Worm (Caenorhabditis elegans) whole organism, early embryonic: ENCODE results near the gene Y38E10A.34.
A peak's percentile ranks its signal among the peaks of the same experiment; 100 is the strongest.

Experiments used
- B0310.2 ChIP-seq: sonication (generic microtip); optimal IDR thresholded peaks from 2 replicates; lab custom pipeline; 2016; ENCODE audit warnings: mild to moderate bottlenecking, missing genetic modification characterization, missing compliant biosample characterization
- F13C5.2 ChIP-seq: sonication (generic microtip); optimal IDR thresholded peaks from 2 replicates; lab custom pipeline; 2017; ENCODE audit warnings: mild to moderate bottlenecking, missing genetic modification characterization, inconsistent platforms, missing compliant biosample characterization
- aly-1 ChIP-seq: sonication (generic microtip); optimal IDR thresholded peaks from 2 replicates; lab custom pipeline; 2016; ENCODE audit warnings: missing genetic modification characterization, missing compliant biosample characterization
- ama-1 ChIP-seq: fragments of 150-350 bp; optimal IDR thresholded peaks from 2 replicates; lab custom pipeline; 2014
- ceh-13 ChIP-seq: fragments of 200-800 bp; sonication (Bioruptor generic); optimal IDR thresholded peaks from 2 replicates; lab custom pipeline; 2018; ENCODE audit warnings: mild to moderate bottlenecking, missing genetic modification characterization, missing compliant biosample characterization
- ceh-36 ChIP-seq: sonication (generic microtip); optimal IDR thresholded peaks from 2 replicates; lab custom pipeline; 2016; ENCODE audit warnings: missing genetic modification characterization, inconsistent platforms, missing compliant biosample characterization
- ets-7 ChIP-seq: sonication (generic microtip); optimal IDR thresholded peaks from 2 replicates; lab custom pipeline; 2016; ENCODE audit warnings: missing genotype, missing genetic modification characterization, missing compliant biosample characterization
- flt-1 ChIP-seq: fragments of 200-800 bp; sonication (Bioruptor generic); IDR thresholded peaks from 2 replicates; pipeline ENCODE4 v1.3.6; 2022; ENCODE audit warnings: missing genetic modification characterization, missing compliant biosample characterization
- hmbx-1 ChIP-seq: sonication (generic microtip); optimal IDR thresholded peaks from 2 replicates; lab custom pipeline; 2016; ENCODE audit warnings: mild to moderate bottlenecking, missing genetic modification characterization, missing compliant biosample characterization
- hmg-4 ChIP-seq: fragments of 200-800 bp; sonication (Bioruptor generic); optimal IDR thresholded peaks from 2 replicates; lab custom pipeline; 2018; ENCODE audit warnings: mild to moderate bottlenecking, missing genetic modification characterization, missing compliant biosample characterization
- hnd-1 ChIP-seq: sonication (generic microtip); optimal IDR thresholded peaks from 2 replicates; lab custom pipeline; 2016; ENCODE audit warnings: missing genetic modification characterization, missing compliant biosample characterization
- pes-1 ChIP-seq: fragments of 200-800 bp; sonication (Bioruptor generic); IDR thresholded peaks from 2 replicates; pipeline ENCODE4 v1.3.6; 2022; ENCODE audit warnings: missing genetic modification reagents, missing genetic modification characterization, missing compliant biosample characterization
- scrt-1 ChIP-seq: fragments of 200-800 bp; sonication (Bioruptor generic); IDR thresholded peaks from 2 replicates; pipeline ENCODE4 v1.3.6; 2022; ENCODE audit warnings: missing genetic modification characterization, missing compliant biosample characterization
- sea-1 ChIP-seq: fragments of 200-800 bp; sonication (Bioruptor generic); conservative IDR thresholded peaks from 2 replicates; pipeline ENCODE4 v1.3.6; 2022; ENCODE audit warnings: missing genetic modification characterization, missing compliant biosample characterization
- tbx-11 ChIP-seq: fragments of 200-800 bp; sonication (Bioruptor generic); IDR thresholded peaks from 2 replicates; pipeline ENCODE4 v1.3.6; 2022; ENCODE audit warnings: missing genetic modification characterization, missing compliant biosample characterization
- tbx-37 ChIP-seq: fragments of 200-800 bp; sonication (Bioruptor generic); conservative IDR thresholded peaks from 2 replicates; pipeline ENCODE4 v1.3.6; 2022; ENCODE audit warnings: missing genetic modification reagents, missing genetic modification characterization, missing compliant biosample characterization
- tra-4 ChIP-seq: sonication (generic microtip); optimal IDR thresholded peaks from 2 replicates; lab custom pipeline; 2017; ENCODE audit warnings: missing genetic modification characterization, missing compliant biosample characterization

Gene Y38E10A.34

ce11 chrII:12665019-12665418 is 34.0 kb downstream of the Y38E10A.34 start:
- no peak for TF ChIP-seq F13C5.2
- TF ChIP-seq hnd-1: no peak
- no peak for TF ChIP-seq pes-1 (GFP tag; lab: Robert Waterston, UW)
- TF ChIP-seq tra-4 (tag; lab: Kevin White, UChicago): no peak
- no peak for TF ChIP-seq B0310.2

ce11 chrII:12666042-12666441 is 35.1 kb downstream of the Y38E10A.34 start:
- no peak for TF ChIP-seq tbx-37
- no peak for TF ChIP-seq tra-4 (tag; lab: Kevin White, UChicago)
- TF ChIP-seq scrt-1 (GFP tag; lab: Robert Waterston, UW): no peak
- TF ChIP-seq tbx-11: no peak
- TF ChIP-seq hmg-4 (GFP tag; lab: Kevin White, UChicago): no peak

- no peak for TF ChIP-seq hnd-1
- TF ChIP-seq tbx-11: no peak
- TF ChIP-seq B0310.2: no peak
- TF ChIP-seq tra-4 (tag; lab: Kevin White, UChicago): no peak
- no peak for TF ChIP-seq sea-1 (GFP tag; lab: Robert Waterston, UW)
- no peak for TF ChIP-seq flt-1 (GFP tag; lab: Robert Waterston, UW)
- no peak for TF ChIP-seq tbx-37
- no peak for TF ChIP-seq hmg-4 (GFP tag; lab: Kevin White, UChicago)
- TF ChIP-seq ceh-36 (tag; lab: Kevin White, UChicago): no peak
- TF ChIP-seq scrt-1 (GFP tag; lab: Robert Waterston, UW): no peak
- TF ChIP-seq ama-1: no peak
- TF ChIP-seq aly-1 (tag; lab: Kevin White, UChicago): no peak
- TF ChIP-seq hmbx-1 (tag; lab: Kevin White, UChicago): no peak
- no peak for TF ChIP-seq ceh-13 (GFP tag; lab: Kevin White, UChicago)
- no peak for TF ChIP-seq pes-1 (GFP tag; lab: Robert Waterston, UW)
- no peak for TF ChIP-seq ets-7 (tag; lab: Kevin White, UChicago)
These were observed 37.2 kb downstream of the Y38E10A.34 start for ce11 chrII:12668148-12668547.

ce11 chrII:12668874-12669273 is 37.9 kb downstream of the Y38E10A.34 start:
- TF ChIP-seq ceh-13 (GFP tag; lab: Kevin White, UChicago): no peak
- TF ChIP-seq tbx-37: no peak
- no peak for TF ChIP-seq hmg-4 (GFP tag; lab: Kevin White, UChicago)
- no peak for TF ChIP-seq ets-7 (tag; lab: Kevin White, UChicago)
- no peak for TF ChIP-seq tra-4 (tag; lab: Kevin White, UChicago)
- no peak for TF ChIP-seq tbx-11
- peak; percentile 25 for TF ChIP-seq ceh-36 (tag; lab: Kevin White, UChicago)

ce11 chrII:12669342-12669741 is 38.4 kb downstream of the Y38E10A.34 start:
- no peak for TF ChIP-seq sea-1 (GFP tag; lab: Robert Waterston, UW)
- no peak for TF ChIP-seq hnd-1
- no peak for TF ChIP-seq ceh-13 (GFP tag; lab: Kevin White, UChicago)
- no peak for TF ChIP-seq ets-7 (tag; lab: Kevin White, UChicago)
- no peak for TF ChIP-seq aly-1 (tag; lab: Kevin White, UChicago)
- TF ChIP-seq F13C5.2: no peak
- TF ChIP-seq hmg-4 (GFP tag; lab: Kevin White, UChicago): no peak
- TF ChIP-seq pes-1 (GFP tag; lab: Robert Waterston, UW): no peak
- no peak for TF ChIP-seq tbx-37
- TF ChIP-seq B0310.2: no peak
- TF ChIP-seq scrt-1 (GFP tag; lab: Robert Waterston, UW): no peak
- TF ChIP-seq ama-1: no peak
- TF ChIP-seq hmbx-1 (tag; lab: Kevin White, UChicago): no peak
- no peak for TF ChIP-seq flt-1 (GFP tag; lab: Robert Waterston, UW)
- TF ChIP-seq ceh-36 (tag; lab: Kevin White, UChicago): no peak
- TF ChIP-seq tbx-11: no peak
- TF ChIP-seq tra-4 (tag; lab: Kevin White, UChicago): no peak

ce11 chrII:12669882-12670281 is 38.9 kb downstream of the Y38E10A.34 start:
- TF ChIP-seq B0310.2 (no peak), ama-1 (no peak), hnd-1 (no peak), scrt-1 (GFP tag; lab: Robert Waterston, UW) (no peak), tra-4 (tag; lab: Kevin White, UChicago) (no peak), hmg-4 (GFP tag; lab: Kevin White, UChicago) (no peak), ceh-13 (GFP tag; lab: Kevin White, UChicago) (no peak), aly-1 (tag; lab: Kevin White, UChicago) (no peak), tbx-11 (no peak), hmbx-1 (tag; lab: Kevin White, UChicago) (no peak), F13C5.2 (no peak)

- TF ChIP-seq aly-1 (tag; lab: Kevin White, UChicago): no peak
- TF ChIP-seq ceh-36 (tag; lab: Kevin White, UChicago): no peak
- no peak for TF ChIP-seq ceh-13 (GFP tag; lab: Kevin White, UChicago)
These were observed 40.2 kb downstream of the Y38E10A.34 start for ce11 chrII:12670877-12671864.

- TF ChIP-seq hnd-1 (no peak), tbx-11 (no peak), sea-1 (GFP tag; lab: Robert Waterston, UW) (no peak), scrt-1 (GFP tag; lab: Robert Waterston, UW) (no peak), ceh-13 (GFP tag; lab: Kevin White, UChicago) (no peak), flt-1 (GFP tag; lab: Robert Waterston, UW) (no peak), F13C5.2 (no peak), B0310.2 (no peak), ceh-36 (tag; lab: Kevin White, UChicago) (no peak), pes-1 (GFP tag; lab: Robert Waterston, UW) (no peak), aly-1 (tag; lab: Kevin White, UChicago) (no peak), hmg-4 (GFP tag; lab: Kevin White, UChicago) (no peak)
These were observed 40.9 kb downstream of the Y38E10A.34 start for ce11 chrII:12671892-12672291.
